Worm (Caenorhabditis elegans) whole organism, young adult: Measurements from ENCODE around the gene hrpa-1.

ENCODE experiments used
- F23B12.7 ChIP-seq: sonication (generic microtip); optimal IDR thresholded peaks from 2 replicates; lab custom pipeline; 2017; ENCODE audit warnings: missing genetic modification characterization, mild to moderate bottlenecking, missing compliant biosample characterization, antibody characterized with exemption, moderate library complexity; ENCODE audit not compliant: insufficient read depth
- F33H1.4 ChIP-seq: fragments of 200-800 bp; sonication (Bioruptor generic); IDR thresholded peaks from 2 replicates; pipeline ENCODE4 v1.3.6; 2022; ENCODE audit warnings: missing genetic modification reagents, missing genetic modification characterization, missing compliant biosample characterization
- ama-1 ChIP-seq, 3 experiments: fragments of 150-350 bp in 1 of 3; sonication (generic microtip) in 2 of 3; optimal IDR thresholded peaks; 2 replicates each; lab custom pipeline; 2014 to 2018; ENCODE audit warnings: missing biosample characterization in 2 of 3, missing genetic modification characterization in 2 of 3, missing genetic modification reagents in 2 of 3
- ceh-79 ChIP-seq: sonication (generic microtip); optimal IDR thresholded peaks from 2 replicates; lab custom pipeline; 2017; ENCODE audit warnings: mild to moderate bottlenecking, missing genetic modification characterization, missing compliant biosample characterization
- dpl-1 ChIP-seq: fragments of 150-350 bp; optimal IDR thresholded peaks from 2 replicates; lab custom pipeline; 2014; ENCODE audit warnings: missing biosample characterization, missing genetic modification reagents, missing genetic modification characterization
- lsl-1 ChIP-seq: fragments of 200-800 bp; sonication (Bioruptor generic); optimal IDR thresholded peaks from 2 replicates; lab custom pipeline; 2018; ENCODE audit warnings: mild to moderate bottlenecking, missing genetic modification characterization, moderate library complexity, missing compliant biosample characterization
- repo-1 ChIP-seq: sonication (generic microtip); optimal IDR thresholded peaks from 2 replicates; lab custom pipeline; 2017; ENCODE audit warnings: mild to moderate bottlenecking, missing genetic modification characterization, missing compliant biosample characterization
- unc-130 ChIP-seq: sonication (generic microtip); optimal IDR thresholded peaks from 2 replicates; lab custom pipeline; 2016; ENCODE audit warnings: missing genetic modification reagents, missing genetic modification characterization, missing compliant biosample characterization

- TF ChIP-seq lsl-1 (GFP tag; lab: Kevin White, UChicago), result no peak
- TF ChIP-seq ceh-79 (tag; lab: Kevin White, UChicago), result no peak
- no peak for TF ChIP-seq repo-1 (tag; lab: Kevin White, UChicago)
- no peak for TF ChIP-seq dpl-1 (GFP tag; lab: Kevin White, UChicago)
- TF ChIP-seq F33H1.4 (GFP tag; lab: Robert Waterston, UW), result no peak
- no peak for TF ChIP-seq F23B12.7 (tag; lab: Kevin White, UChicago)
- no peak for TF ChIP-seq ama-1 (optimal IDR thresholded peaks at IDR 0.05; lab: Kevin White, UChicago)
- no peak for TF ChIP-seq ama-1 (GFP tag; optimal IDR thresholded peaks at IDR 0.05; lab: Kevin White, UChicago)
- no peak for TF ChIP-seq unc-130
These were observed 38.2 kb downstream of the hrpa-1 start, which contains the start of gene W08E12.5 for ce11 chrIV:3300492-3300891.
